Worm (Caenorhabditis elegans) whole organism, mixed stage, embryonic: ENCODE data around the gene C35D6.13.

Experiments used
- lsy-2 ChIP-seq: fragments of 150-350 bp; optimal IDR thresholded peaks from 2 replicates; lab custom pipeline; 2014; ENCODE audit warnings: missing biosample characterization, missing genetic modification characterization
- nhr-237 ChIP-seq: fragments of 150-350 bp; optimal IDR thresholded peaks from 2 replicates; lab custom pipeline; 2014; ENCODE audit warnings: missing biosample characterization, missing genetic modification characterization

ce11 chrIV:16377942-16378341, 41.1 kb downstream of the C35D6.13 start:
- TF ChIP-seq lsy-2 (no peak), nhr-237 (tag; lab: Kevin White, UChicago) (no peak)
